Fruit fly (Drosophila melanogaster): Measurements from ENCODE around the gene elm.

The elm gene

dm6 chr3R:5620387-5620956 lies 34.2 kb downstream of the elm start (continued):
- TF ChIP-seq Ptx1 (GFP tag; IDR thresholded peaks at IDR 0.05) (peak; percentile 71), ap (GFP tag; IDR thresholded peaks at IDR 0.05) (peak; percentile 53), CG6689 (GFP tag; IDR thresholded peaks at IDR 0.05) (peak; percentile 64), Mrtf (GFP tag; IDR thresholded peaks at IDR 0.05) (peak; percentile 65), shn (GFP tag; optimal IDR thresholded peaks at IDR 0.05) (peak; percentile 40), cas (GFP tag; IDR thresholded peaks at IDR 0.05) (no peak), CG8089 (GFP tag; optimal IDR thresholded peaks at IDR 0.05) (peak; percentile 54), chm (GFP tag; IDR thresholded peaks at IDR 0.05) (peak; percentile 62; the same call in 1 of the 2 replicates), Spps (tag; optimal IDR thresholded peaks at IDR 0.05) (no peak), Scr (GFP tag; IDR thresholded peaks at IDR 0.05; ENCODE audit: partially characterized antibody) (no peak), CG7556 (GFP tag; optimal IDR thresholded peaks at IDR 0.05) (peak; percentile 77), phol (tag; optimal IDR thresholded peaks at IDR 0.05) (peak; percentile 71), grau (tag; optimal IDR thresholded peaks at IDR 0.05) (peak; percentile 54), CG12104 (GFP tag; optimal IDR thresholded peaks at IDR 0.05) (peak; percentile 73), HHEX (GFP tag; optimal IDR thresholded peaks at IDR 0.05) (peak; percentile 69), z (GFP tag; IDR thresholded peaks at IDR 0.05) (no peak), CG11723 (GFP tag; optimal IDR thresholded peaks at IDR 0.05) (peak; percentile 48), tio (GFP tag; optimal IDR thresholded peaks at IDR 0.05) (peak; percentile 77), CG13296 (GFP tag; optimal IDR thresholded peaks at IDR 0.05) (no peak), klu (GFP tag; IDR thresholded peaks at IDR 0.05) (peak; percentile 18; the same call in 1 of the 2 replicates), CG12236 (GFP tag; optimal IDR thresholded peaks at IDR 0.05) (peak; percentile 56), Usf (GFP tag; optimal IDR thresholded peaks at IDR 0.05) (peak; percentile 6), CG2875 (GFP tag; optimal IDR thresholded peaks at IDR 0.05) (peak; percentile 54), stwl (tag; optimal IDR thresholded peaks at IDR 0.05) (no peak), CG34224 (GFP tag; IDR thresholded peaks at IDR 0.05; ENCODE audit: partially characterized antibody) (no peak), vnd (GFP tag; IDR thresholded peaks at IDR 0.05; ENCODE audit: partially characterized antibody) (no peak), otp (GFP tag; IDR thresholded peaks at IDR 0.05) (peak; percentile 79; the same call in 2 of the 3 replicates), nerfin-2 (GFP tag; IDR thresholded peaks at IDR 0.05; ENCODE audit: partially characterized antibody) (no peak), CG34422 (GFP tag; IDR thresholded peaks at IDR 0.05) (peak; percentile 63; the same call in 2 of the 3 replicates), CG16815 (GFP tag; optimal IDR thresholded peaks at IDR 0.05) (peak; percentile 44), CG12942 (GFP tag; optimal IDR thresholded peaks at IDR 0.05) (peak; percentile 6), grn (GFP tag; optimal IDR thresholded peaks at IDR 0.05) (peak; percentile 95), ERR (GFP tag; optimal IDR thresholded peaks at IDR 0.05) (peak; percentile 43), Taf1 (GFP tag; IDR thresholded peaks at IDR 0.05) (no peak; the same call in 1 of the 2 replicates), Pdp1 (GFP tag; optimal IDR thresholded peaks at IDR 0.05) (peak; percentile 43 to 70), Oaz (GFP tag; IDR thresholded peaks at IDR 0.05) (no peak), CG12659 (GFP tag; optimal IDR thresholded peaks at IDR 0.05) (peak; percentile 62), mld (GFP tag; IDR thresholded peaks at IDR 0.05; ENCODE audit: partially characterized antibody) (no peak), sima (GFP tag; optimal IDR thresholded peaks at IDR 0.05) (no peak), NFAT (GFP tag; IDR thresholded peaks at IDR 0.05) (peak; percentile 52; the same call in 1 of the 2 replicates), CG2120 (GFP tag; optimal IDR thresholded peaks at IDR 0.05) (peak; percentile 63), CG6791 (GFP tag; IDR thresholded peaks at IDR 0.05; ENCODE audit: partially characterized antibody) (no peak), dimm (GFP tag; IDR thresholded peaks at IDR 0.05) (peak; percentile 68), Sry-β (GFP tag; optimal IDR thresholded peaks at IDR 0.05) (no peak), CG9727 (GFP tag; optimal IDR thresholded peaks at IDR 0.05) (peak; percentile 75), onecut (GFP tag; IDR thresholded peaks at IDR 0.05) (peak; percentile 39), Stat92E (GFP tag; optimal IDR thresholded peaks at IDR 0.05) (peak in 1 of 3 experiments; percentile 12), Ravus (GFP tag; IDR thresholded peaks at IDR 0.05) (no peak; the same call in 1 of the 2 replicates), ewg (GFP tag; optimal IDR thresholded peaks at IDR 0.05) (peak; percentile 49)

Measured in whole organism, embryonic.